Worm (Caenorhabditis elegans): ENCODE results near the gene sth-1.

The sth-1 gene

DNA sequence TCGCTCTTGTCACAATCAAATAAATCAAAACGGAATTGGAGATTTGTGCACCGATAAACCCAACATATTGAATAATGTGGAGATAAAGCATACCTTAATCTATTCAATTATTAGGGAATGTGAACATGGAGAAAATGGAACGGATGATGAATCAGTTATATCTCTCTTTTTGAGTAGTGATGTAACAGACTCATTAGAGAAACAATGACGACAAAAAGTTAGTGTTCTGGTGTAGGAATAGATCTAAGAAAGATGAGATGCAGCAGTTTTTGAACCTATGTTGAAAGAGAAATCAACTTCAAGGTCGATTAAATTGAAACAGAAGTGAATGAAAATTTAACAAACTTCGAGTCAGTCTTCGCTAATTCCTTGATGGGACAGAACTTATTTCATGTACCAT lies 43.4 kb downstream of the sth-1 start, which contains the start of gene str-146:
TSS of gene str-146 (minus strand) at position 101 of the 400 bp plus-strand sequence.
- TF ChIP-seq ccch-3 (GFP tag; optimal IDR thresholded peaks at IDR 0.05) (no peak), akir-1 (GFP tag; optimal IDR thresholded peaks at IDR 0.05) (no peak), sea-2 (GFP tag; IDR thresholded peaks at IDR 0.05) (no peak), ztf-3 (GFP tag; optimal IDR thresholded peaks at IDR 0.05) (no peak), repo-1 (tag; optimal IDR thresholded peaks at IDR 0.05) (no peak), madf-6 (GFP tag; IDR thresholded peaks at IDR 0.05) (no peak), hsf-1 (GFP tag; IDR thresholded peaks at IDR 0.05) (no peak), madf-3 (GFP tag; IDR thresholded peaks at IDR 0.05) (no peak), ceh-40 (GFP tag; IDR thresholded peaks at IDR 0.05) (no peak), ztf-25 (GFP tag; IDR thresholded peaks at IDR 0.05) (no peak), F39B2.1 (GFP tag; IDR thresholded peaks at IDR 0.05) (no peak), B0336.3 (GFP tag; IDR thresholded peaks at IDR 0.05) (no peak), sdz-38 (tag; optimal IDR thresholded peaks at IDR 0.05) (no peak), fkh-3 (tag; optimal IDR thresholded peaks at IDR 0.05) (no peak), Y53F4B.3 (GFP tag; IDR thresholded peaks at IDR 0.05) (no peak), C17E4.6 (GFP tag; IDR thresholded peaks at IDR 0.05) (no peak), ama-1 (optimal IDR thresholded peaks at IDR 0.05) (no peak), ama-1 (GFP tag; optimal IDR thresholded peaks at IDR 0.05) (no peak), nfya-2 (GFP tag; IDR thresholded peaks at IDR 0.05) (no peak), F49E8.2 (tag; optimal IDR thresholded peaks at IDR 0.05; ENCODE audit: insufficient read depth) (no peak)

ce11 chrV:8098239-8098638 lies 46.3 kb downstream of the sth-1 start, which contains the start of gene str-145:
Gene str-145 (minus strand): TSS chrV:8098339.
- TF ChIP-seq nfyb-1 (GFP tag; IDR thresholded peaks at IDR 0.05) (no peak), lin-35 (GFP tag; optimal IDR thresholded peaks at IDR 0.05) (no peak), dpff-1 (tag; optimal IDR thresholded peaks at IDR 0.05) (no peak), ceh-79 (tag; optimal IDR thresholded peaks at IDR 0.05) (no peak), ceh-91 (GFP tag; IDR thresholded peaks at IDR 0.05) (no peak), F39B2.1 (GFP tag; IDR thresholded peaks at IDR 0.05) (no peak), unc-130 (GFP tag; optimal IDR thresholded peaks at IDR 0.05) (no peak)

DNA sequence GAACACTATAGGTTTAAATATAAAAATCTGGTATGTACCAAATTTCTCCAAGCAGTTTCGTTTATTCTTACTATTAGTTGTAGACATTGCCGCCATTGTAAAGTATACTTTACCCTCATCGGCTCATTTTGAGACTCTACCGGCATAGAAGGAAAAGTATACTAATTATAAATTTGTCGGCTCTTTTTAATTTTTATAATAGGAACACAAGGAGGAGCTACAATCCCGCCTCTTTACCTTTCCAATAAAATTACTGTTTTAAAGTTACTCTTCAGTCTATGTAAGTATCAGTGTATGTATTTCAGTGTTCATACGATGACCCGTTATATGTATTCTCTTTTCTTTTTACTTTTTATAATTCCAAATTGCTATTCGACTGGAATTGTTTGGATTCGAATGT lies 47.4 kb downstream of the sth-1 start, which contains the start of gene sdz-23:
TSS of gene sdz-23 (plus strand) at position 301 of the 400 bp plus-strand sequence.
- TF ChIP-seq aptf-2 (GFP tag; conservative IDR thresholded peaks at IDR 0.05) (no peak), pbrm-1 (GFP tag; IDR thresholded peaks at IDR 0.05) (no peak), ceh-40 (GFP tag; IDR thresholded peaks at IDR 0.05) (no peak), attf-5 (GFP tag; optimal IDR thresholded peaks at IDR 0.05) (no peak), ztf-18 (tag; optimal IDR thresholded peaks at IDR 0.05) (no peak), egrh-3 (GFP tag; IDR thresholded peaks at IDR 0.05) (no peak)

ce11 chrV:8102960-8103359 lies 51.0 kb downstream of the sth-1 start, which contains the start of gene str-90:
Gene str-90 (plus strand): TSS chrV:8103260.
- TF ChIP-seq cebp-2 (GFP tag; IDR thresholded peaks at IDR 0.05) (no peak), madf-8 (GFP tag; conservative IDR thresholded peaks at IDR 0.05) (no peak), egl-44 (GFP tag; IDR thresholded peaks at IDR 0.05) (no peak), let-526 (GFP tag; IDR thresholded peaks at IDR 0.05) (no peak), Y95B8A.8 (GFP tag; IDR thresholded peaks at IDR 0.05) (no peak)

All from whole organism, young adult.